Fruit fly (Drosophila melanogaster): ENCODE data around the gene SNF4Agamma.

Gene SNF4Agamma

DNA sequence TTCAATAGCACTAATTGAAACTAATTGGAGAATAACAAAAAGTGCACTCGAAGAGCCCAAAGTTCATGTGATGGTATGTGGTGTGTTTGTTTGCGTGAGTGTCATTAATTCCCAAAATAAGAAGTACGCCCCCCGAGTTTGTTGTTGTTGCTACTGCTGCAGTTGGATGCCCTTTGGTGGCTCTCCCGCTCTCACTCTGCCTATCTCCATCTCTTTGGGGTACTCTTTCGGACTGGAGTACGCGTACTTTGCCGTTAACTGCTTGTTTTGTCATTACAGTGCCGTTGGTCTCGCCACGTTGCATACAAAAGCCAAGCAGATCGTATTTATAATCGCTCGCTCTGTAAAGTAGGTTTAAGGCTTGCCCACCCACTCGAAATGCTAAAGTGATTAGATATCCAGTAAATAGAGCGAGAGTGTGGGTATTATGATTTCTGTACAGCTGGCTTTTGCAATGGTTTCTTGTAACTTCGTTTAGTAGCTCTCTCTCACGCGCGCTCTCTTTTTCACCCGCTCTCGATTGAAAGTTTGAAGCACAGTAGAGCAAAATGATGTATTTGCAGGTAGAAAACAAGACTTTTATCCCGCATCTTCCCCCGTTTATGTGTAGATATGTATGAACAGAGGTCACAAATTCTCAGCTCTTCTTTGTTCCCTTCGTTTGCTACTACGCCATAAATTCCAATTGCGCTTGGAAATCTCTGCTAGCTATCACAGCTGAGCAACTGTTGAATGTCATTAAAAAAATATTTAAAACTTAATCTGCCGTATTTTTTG is 28.4 kb upstream of the SNF4Agamma start (continued):
- TF ChIP-seq rib (GFP tag; IDR thresholded peaks at IDR 0.05) (no peak), pum (GFP tag; optimal IDR thresholded peaks at IDR 0.05) (no peak), bsh (GFP tag; optimal IDR thresholded peaks at IDR 0.05) (no peak), NfI (GFP tag; optimal IDR thresholded peaks at IDR 0.05) (peak; percentile 41), Sin3A (optimal IDR thresholded peaks at IDR 0.05) (no peak), pb (GFP tag; optimal IDR thresholded peaks at IDR 0.05) (no peak), Hmr (GFP tag; optimal IDR thresholded peaks at IDR 0.05) (peak; percentile 58), dpn (GFP tag; optimal IDR thresholded peaks at IDR 0.05) (peak in 1 of 2 experiments; percentile 25), CG11456 (GFP tag; IDR thresholded peaks at IDR 0.05) (no peak; the same call in 2 of the 3 replicates), CG15601 (tag; optimal IDR thresholded peaks at IDR 0.05) (no peak), gcm2 (GFP tag; optimal IDR thresholded peaks at IDR 0.05) (no peak), NFAT (GFP tag; IDR thresholded peaks at IDR 0.05) (no peak), CG1603 (tag; optimal IDR thresholded peaks at IDR 0.05) (no peak), klu (GFP tag; IDR thresholded peaks at IDR 0.05) (no peak), Neu2 (GFP tag; optimal IDR thresholded peaks at IDR 0.05; ENCODE audit: borderline replicate concordance) (no peak), CG32767 (GFP tag; IDR thresholded peaks at IDR 0.05) (no peak), Xrp1 (GFP tag; IDR thresholded peaks at IDR 0.05) (peak; percentile 7), CG13123 (GFP tag; optimal IDR thresholded peaks at IDR 0.05) (no peak), CG17829 (tag; optimal IDR thresholded peaks at IDR 0.05) (peak; percentile 19), Ada2b (GFP tag; IDR thresholded peaks at IDR 0.05) (no peak), CG10959 (GFP tag; IDR thresholded peaks at IDR 0.05) (no peak), CG12071 (GFP tag; optimal IDR thresholded peaks at IDR 0.05) (no peak), zen2 (GFP tag; IDR thresholded peaks at IDR 0.05; ENCODE audit: partially characterized antibody) (no peak), cwo (GFP tag; optimal IDR thresholded peaks at IDR 0.05) (no peak), CG10654 (GFP tag; optimal IDR thresholded peaks at IDR 0.05) (no peak), Atf6 (GFP tag; IDR thresholded peaks at IDR 0.05) (0 out of 2 replicates have a peak, but pooled peaks have one; percentile 15), Sry-δ (GFP tag; optimal IDR thresholded peaks at IDR 0.05) (no peak), CG12236 (GFP tag; optimal IDR thresholded peaks at IDR 0.05) (no peak), NK7.1 (GFP tag; optimal IDR thresholded peaks at IDR 0.05) (no peak), CG3726 (GFP tag; IDR thresholded peaks at IDR 0.05) (no peak), Deaf1 (tag; optimal IDR thresholded peaks at IDR 0.05) (no peak), scrt (GFP tag; optimal IDR thresholded peaks at IDR 0.05) (peak; percentile 61), MBD-R2 (GFP tag; IDR thresholded peaks at IDR 0.05) (no peak; the same call in 1 of the 2 replicates), Lhr (GFP tag; optimal IDR thresholded peaks at IDR 0.05) (no peak), nmo (GFP tag; optimal IDR thresholded peaks at IDR 0.05) (peak; percentile 31), CG42726 (GFP tag; IDR thresholded peaks at IDR 0.05; ENCODE audit: partially characterized antibody) (0 out of 2 replicates have a peak, but pooled peaks have one; percentile 24), CG13894 (tag; optimal IDR thresholded peaks at IDR 0.05) (no peak), CG7786 (GFP tag; optimal IDR thresholded peaks at IDR 0.05) (peak; percentile 23), Vsx1 (GFP tag; optimal IDR thresholded peaks at IDR 0.05) (no peak), Jarid2 (GFP tag; optimal IDR thresholded peaks at IDR 0.05) (no peak), caup (GFP tag; optimal IDR thresholded peaks at IDR 0.05; ENCODE audit: severe bottlenecking) (no peak), sr (GFP tag; IDR thresholded peaks at IDR 0.05) (no peak), aop (GFP tag; IDR thresholded peaks at IDR 0.05) (no peak), CG11560 (tag; IDR thresholded peaks at IDR 0.05) (no peak), sens-2 (GFP tag; IDR thresholded peaks at IDR 0.05) (no peak), corto (GFP tag; optimal IDR thresholded peaks at IDR 0.05) (peak; percentile 71), emc (GFP tag; optimal IDR thresholded peaks at IDR 0.05) (no peak), CG2199 (GFP tag; IDR thresholded peaks at IDR 0.05) (peak; percentile 10; the same call in 1 of the 3 replicates), btn (GFP tag; optimal IDR thresholded peaks at IDR 0.05) (peak; percentile 7), Usf (GFP tag; optimal IDR thresholded peaks at IDR 0.05) (no peak)
